Fruit fly (Drosophila melanogaster) whole organism, embryonic: ENCODE results near the gene CG17032.

Source experiments
- Asciz ChIP-seq: fragments of 200-800 bp; sonication (Bioruptor generic); optimal IDR thresholded peaks from 2 replicates; lab custom pipeline; 2017; ENCODE audit warnings: missing biosample characterization, mild to moderate bottlenecking, missing genetic modification characterization, missing genetic modification reagents
- Awh ChIP-seq: fragments of 200-800 bp; sonication (Bioruptor generic); IDR thresholded peaks from 2 replicates; pipeline ENCODE4, ENCODE4 v1.3.6; 2022; ENCODE audit warnings: missing biosample characterization, missing genetic modification characterization
- CG10267 ChIP-seq: fragments of 200-800 bp; sonication (Bioruptor generic); optimal IDR thresholded peaks from 2 replicates; lab custom pipeline; 2018; ENCODE audit warnings: missing biosample characterization, mild to moderate bottlenecking, missing genetic modification characterization, moderate library complexity
- CG11695 ChIP-seq: fragments of 200-800 bp; sonication (Bioruptor generic); IDR thresholded peaks from 3 replicates; pipeline ENCODE4 v1.3.6; 2022; ENCODE audit warnings: missing biosample characterization, missing genetic modification characterization
- CG12391 ChIP-seq: fragments of 200-800 bp; sonication (Bioruptor generic); optimal IDR thresholded peaks from 3 replicates; lab custom pipeline; 2018; ENCODE audit warnings: missing biosample characterization, mild to moderate bottlenecking, missing genetic modification characterization, moderate library complexity
- CG12744 ChIP-seq: fragments of 200-800 bp; sonication (Bioruptor generic); optimal IDR thresholded peaks from 2 replicates; lab custom pipeline; 2016; ENCODE audit warnings: missing biosample characterization, missing genetic modification characterization
- CG13296 ChIP-seq: fragments of 200-800 bp; sonication (Bioruptor generic); optimal IDR thresholded peaks from 3 replicates; lab custom pipeline; 2018; ENCODE audit warnings: missing biosample characterization, mild to moderate bottlenecking, missing genetic modification characterization
- CG15696 ChIP-seq: fragments of 200-800 bp; sonication (Bioruptor generic); optimal IDR thresholded peaks from 2 replicates; lab custom pipeline; 2019; ENCODE audit warnings: missing biosample characterization, mild to moderate bottlenecking, missing genetic modification characterization, moderate library complexity
- CG18011 ChIP-seq: fragments of 200-800 bp; sonication (Bioruptor generic); optimal IDR thresholded peaks from 2 replicates; lab custom pipeline; 2017; ENCODE audit warnings: missing biosample characterization, missing genetic modification characterization, mild to moderate bottlenecking, moderate library complexity, missing genotype
- CG18262 ChIP-seq: fragments of 200-800 bp; optimal IDR thresholded peaks from 3 replicates; lab custom pipeline; 2019; ENCODE audit warnings: missing biosample characterization, mild to moderate bottlenecking, missing genetic modification characterization, moderate library complexity
- CG31441 ChIP-seq: fragments of 200-800 bp; sonication (Bioruptor generic); IDR thresholded peaks from 2 replicates; pipeline ENCODE4 v1.3.6; 2022; ENCODE audit warnings: missing biosample characterization, missing genetic modification characterization
- CG4360 ChIP-seq: fragments of 200-800 bp; sonication (Bioruptor generic); IDR thresholded peaks from 2 replicates; pipeline ENCODE4 v1.3.6; 2022; ENCODE audit warnings: missing biosample characterization, missing genetic modification characterization
- CG6854 ChIP-seq: fragments of 200-800 bp; sonication (Bioruptor generic); optimal IDR thresholded peaks from 3 replicates; lab custom pipeline; 2017; ENCODE audit warnings: missing biosample characterization, mild to moderate bottlenecking, missing genetic modification characterization
- CG7357 ChIP-seq: fragments of 200-800 bp; sonication (Bioruptor generic); IDR thresholded peaks from 3 replicates; pipeline ENCODE4 v1.3.6; 2022; ENCODE audit warnings: missing biosample characterization, missing genetic modification characterization
- CG8924 ChIP-seq: fragments of 200-800 bp; optimal IDR thresholded peaks from 3 replicates; lab custom pipeline; 2019; ENCODE audit warnings: missing biosample characterization, mild to moderate bottlenecking, missing genetic modification characterization, moderate library complexity
- CG8944 ChIP-seq: fragments of 200-800 bp; sonication (Bioruptor generic); optimal IDR thresholded peaks from 3 replicates; lab custom pipeline; 2016; ENCODE audit warnings: missing biosample characterization, missing genetic modification characterization
- CG9797 ChIP-seq: fragments of 200-800 bp; sonication (Bioruptor generic); optimal IDR thresholded peaks from 3 replicates; lab custom pipeline; 2018; ENCODE audit warnings: missing biosample characterization, mild to moderate bottlenecking, missing genetic modification characterization
- Dek ChIP-seq: fragments of 200-800 bp; sonication (Bioruptor generic); optimal IDR thresholded peaks from 3 replicates; lab custom pipeline; 2019; ENCODE audit warnings: missing biosample characterization, mild to moderate bottlenecking, missing genetic modification characterization, moderate library complexity
- Doc2 ChIP-seq: fragments of 200-800 bp; sonication (Bioruptor generic); IDR thresholded peaks from 2 replicates; pipeline ENCODE4 v1.3.6; 2022; ENCODE audit warnings: missing biosample characterization, missing genetic modification characterization
- E2f1 ChIP-seq: fragments of 200-800 bp; sonication (Bioruptor generic); IDR thresholded peaks from 2 replicates; pipeline ENCODE4 v1.3.6; 2022; ENCODE audit warnings: missing biosample characterization, missing genetic modification characterization
- ERR ChIP-seq: fragments of 200-800 bp; sonication (Bioruptor generic); optimal IDR thresholded peaks from 2 replicates; lab custom pipeline; 2016; ENCODE audit warnings: missing biosample characterization, missing genetic modification characterization
- Fer1 ChIP-seq: fragments of 200-800 bp; sonication (Bioruptor generic); optimal IDR thresholded peaks from 2 replicates; lab custom pipeline; 2017; ENCODE audit warnings: missing biosample characterization, mild to moderate bottlenecking, missing genetic modification characterization
- Gsc ChIP-seq: fragments of 200-800 bp; sonication (Bioruptor generic); IDR thresholded peaks from 2 replicates; pipeline ENCODE4 v1.3.6; 2022; ENCODE audit warnings: missing biosample characterization, missing genetic modification characterization
- H2.0 ChIP-seq: fragments of 200-800 bp; sonication (Bioruptor generic); IDR thresholded peaks from 2 replicates; pipeline ENCODE4 v1.3.6; 2022; ENCODE audit warnings: missing biosample characterization, missing genetic modification characterization
- Hr51 ChIP-seq, 2 experiments: fragments of 200-800 bp; sonication (Bioruptor generic); optimal IDR thresholded peaks; 2 replicates in 1 of 2; 3 replicates in 1 of 2; lab custom pipeline; 2016 to 2018; ENCODE audit warnings: missing biosample characterization in 2 of 2, missing genetic modification characterization in 2 of 2, mild to moderate bottlenecking in 1 of 2, moderate library complexity in 1 of 2
- Mrtf ChIP-seq: fragments of 200-800 bp; sonication (Bioruptor generic); IDR thresholded peaks from 3 replicates; pipeline ENCODE4 v1.3.6; 2022; ENCODE audit warnings: missing biosample characterization, missing genetic modification characterization
- Rfx ChIP-seq: fragments of 200-800 bp; sonication (Bioruptor generic); IDR thresholded peaks from 2 replicates; pipeline ENCODE4 v1.3.6; 2022; ENCODE audit warnings: missing biosample characterization, missing genetic modification characterization
- Xrp1 ChIP-seq: fragments of 200-800 bp; sonication (Bioruptor generic); IDR thresholded peaks from 2 replicates; pipeline ENCODE4 v1.3.6; 2022; ENCODE audit warnings: missing biosample characterization, missing genetic modification characterization
- ara ChIP-seq: fragments of 200-800 bp; sonication (Bioruptor generic); IDR thresholded peaks from 2 replicates; pipeline ENCODE4 v1.3.6; 2022; ENCODE audit warnings: missing biosample characterization, missing genetic modification characterization
- bab2 ChIP-seq: fragments of 200-800 bp; sonication (Bioruptor generic); optimal IDR thresholded peaks from 2 replicates; lab custom pipeline; 2016; ENCODE audit warnings: missing biosample characterization, missing genetic modification characterization
- cas ChIP-seq: fragments of 200-800 bp; sonication (Bioruptor generic); IDR thresholded peaks from 2 replicates; pipeline ENCODE4 v1.3.6; 2022; ENCODE audit warnings: missing biosample characterization, missing genetic modification characterization
- crc ChIP-seq: fragments of 200-800 bp; sonication (Bioruptor generic); optimal IDR thresholded peaks from 2 replicates; lab custom pipeline; 2016; ENCODE audit warnings: missing biosample characterization, missing genetic modification characterization
- dm ChIP-seq: fragments of 200-800 bp; sonication (Bioruptor generic); optimal IDR thresholded peaks from 3 replicates; lab custom pipeline; 2016; ENCODE audit warnings: missing biosample characterization, missing genetic modification characterization
- emc ChIP-seq: fragments of 200-800 bp; sonication (Bioruptor generic); optimal IDR thresholded peaks from 2 replicates; lab custom pipeline; 2016; ENCODE audit warnings: missing biosample characterization, missing genetic modification characterization
- fd3F ChIP-seq: fragments of 200-800 bp; sonication (Bioruptor generic); optimal IDR thresholded peaks from 2 replicates; lab custom pipeline; 2018; ENCODE audit warnings: missing biosample characterization, mild to moderate bottlenecking, missing genetic modification characterization, moderate library complexity
- gt ChIP-seq: fragments of 200-800 bp; sonication (Bioruptor generic); IDR thresholded peaks from 2 replicates; pipeline ENCODE4 v1.3.6; 2022; ENCODE audit warnings: missing biosample characterization, missing genetic modification characterization
- h ChIP-seq: fragments of >200 bp; optimal IDR thresholded peaks from 2 replicates; lab custom pipeline; 2017
- hkb ChIP-seq, 2 experiments: fragments of 200-800 bp in 1 of 2; fragments of >200 bp in 1 of 2; sonication (Bioruptor generic) in 1 of 2; IDR thresholded peaks in 1 of 2; optimal IDR thresholded peaks in 1 of 2; 2 replicates each; pipeline versions ENCODE4 v1.3.6 to Lab custom; 2017 to 2022; ENCODE audit warnings: missing biosample characterization in 1 of 2, missing genetic modification characterization in 1 of 2
- ind ChIP-seq: fragments of 200-800 bp; sonication (Bioruptor generic); optimal IDR thresholded peaks from 3 replicates; lab custom pipeline; 2016; ENCODE audit warnings: missing biosample characterization, missing genetic modification characterization
- kay ChIP-seq: fragments of 200-800 bp; sonication (Bioruptor generic); optimal IDR thresholded peaks from 2 replicates; lab custom pipeline; 2016; ENCODE audit warnings: missing biosample characterization, missing genetic modification characterization
- knrl ChIP-seq: fragments of 200-800 bp; sonication (Bioruptor generic); IDR thresholded peaks from 3 replicates; pipeline ENCODE4 v1.3.6; 2022; ENCODE audit warnings: missing biosample characterization, missing genetic modification characterization; ENCODE audit not compliant: partially characterized antibody
- lilli ChIP-seq: fragments of 200-800 bp; sonication (Bioruptor generic); optimal IDR thresholded peaks from 3 replicates; lab custom pipeline; 2016; ENCODE audit warnings: missing biosample characterization, missing genetic modification characterization
- pan ChIP-seq, 4 experiments: fragments of >200 bp in 3 of 4; fragments of 200-800 bp in 1 of 4; sonication (Bioruptor generic) in 1 of 4; optimal IDR thresholded peaks in 3 of 4; IDR thresholded peaks in 1 of 4; 2 replicates each; pipeline versions ENCODE4 v1.3.6 to Lab custom; 2017 to 2022; ENCODE audit warnings: missing biosample characterization in 2 of 4, missing genetic modification characterization in 2 of 4, mixed read lengths in 1 of 4
- phol ChIP-seq: fragments of 200-800 bp; sonication (Bioruptor generic); optimal IDR thresholded peaks from 3 replicates; lab custom pipeline; 2018; ENCODE audit warnings: missing biosample characterization, mild to moderate bottlenecking, missing genetic modification characterization, moderate library complexity
- sens ChIP-seq: fragments of 200-800 bp; sonication (Bioruptor generic); peaks from one replicate; lab custom pipeline; 2016; ENCODE audit warnings: missing biosample characterization, missing genetic modification characterization
- sr ChIP-seq: fragments of 200-800 bp; sonication (Bioruptor generic); IDR thresholded peaks from 3 replicates; pipeline ENCODE4 v1.3.6; 2022; ENCODE audit warnings: missing biosample characterization, missing genetic modification characterization
- sug ChIP-seq: fragments of 200-800 bp; optimal IDR thresholded peaks from 2 replicates; lab custom pipeline; 2019; ENCODE audit warnings: missing biosample characterization, mild to moderate bottlenecking, missing genetic modification characterization, moderate library complexity
- trh ChIP-seq: fragments of 200-800 bp; sonication (Bioruptor generic); optimal IDR thresholded peaks from 2 replicates; lab custom pipeline; 2016; ENCODE audit warnings: missing biosample characterization, missing genetic modification characterization
- wdn ChIP-seq: fragments of 200-800 bp; sonication (Bioruptor generic); IDR thresholded peaks from 2 replicates; pipeline ENCODE4 v1.3.6; 2022; ENCODE audit warnings: missing biosample characterization, missing genetic modification characterization
- yki ChIP-seq: fragments of >200 bp; optimal IDR thresholded peaks from 3 replicates; lab custom pipeline; 2018

CG17032 gene

DNA sequence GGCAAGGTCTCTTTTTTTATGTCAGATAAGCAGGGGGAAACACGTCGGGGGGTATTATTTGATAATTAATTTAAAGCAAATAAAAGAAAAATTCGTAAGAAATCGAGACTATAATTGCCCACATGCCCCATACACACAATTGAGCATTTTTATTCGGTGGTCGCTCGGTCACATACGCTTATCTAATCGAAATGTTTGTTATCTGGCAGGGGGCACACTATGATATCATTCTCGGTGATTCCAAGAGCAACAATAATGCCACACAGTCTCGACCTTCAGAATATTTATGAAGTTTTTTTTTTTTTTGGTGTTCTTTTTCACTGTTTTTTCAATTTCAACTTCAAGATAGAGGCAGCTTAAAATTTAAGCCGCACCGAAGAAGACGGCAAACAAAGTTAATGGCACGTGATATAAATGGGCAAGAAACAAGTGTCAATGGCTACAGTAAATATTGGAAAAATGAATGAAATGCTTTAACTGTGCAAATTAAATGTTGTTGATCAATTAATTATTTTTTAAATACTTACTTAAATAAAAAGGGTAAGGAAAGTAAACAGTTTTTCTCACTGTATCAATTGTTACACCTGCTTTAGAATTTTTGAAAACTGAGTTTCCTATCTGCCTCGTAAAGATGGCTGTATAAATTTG, 40.8 kb downstream of the CG17032 start (continued):
- TF ChIP-seq lilli (GFP tag; lab: Kevin White, UChicago) (peak; percentile 5), CG8924 (tag; lab: Kevin White, UChicago) (peak; percentile 53), ara (GFP tag; lab: Robert Waterston, UW) (0 out of 2 replicates have a peak, but pooled peaks have one; percentile 15), Dek (peak; percentile 23), emc (GFP tag; lab: Kevin White, UChicago) (no peak), Rfx (GFP tag; lab: Robert Waterston, UW) (peak; percentile 70; the same call in 1 of the 2 replicates), Mrtf (GFP tag; lab: Robert Waterston, UW) (no peak; the same call in 2 of the 3 replicates), CG31441 (peak; percentile 25; the same call in 1 of the 2 replicates), cas (GFP tag; lab: Robert Waterston, UW) (no peak), dm (GFP tag; lab: Kevin White, UChicago) (no peak), Doc2 (no peak), CG12744 (no peak), wdn (no peak), CG18011 (GFP tag; lab: Kevin White, UChicago) (peak; percentile 37), trh (GFP tag; lab: Kevin White, UChicago) (no peak), h (lab: Kevin White, UChicago) (no peak), CG8944 (GFP tag; lab: Kevin White, UChicago) (no peak), Hr51 (GFP tag; optimal IDR thresholded peaks at IDR 0.05; lab: Kevin White, UChicago) (peak; percentile 49 to 65), H2.0 (GFP tag; lab: Robert Waterston, UW) (0 out of 2 replicates have a peak, but pooled peaks have one; percentile 10), kay (GFP tag; lab: Kevin White, UChicago) (no peak), sens (GFP tag; lab: Kevin White, UChicago) (peak; percentile 82), CG15696 (no peak), CG10267 (tag; lab: Kevin White, UChicago) (peak; percentile 19), Xrp1 (GFP tag; lab: Robert Waterston, UW) (peak; percentile 59; the same call in 1 of the 2 replicates), Fer1 (GFP tag; lab: Kevin White, UChicago) (peak; percentile 73), CG12391 (peak; percentile 50), CG7357 (GFP tag; lab: Robert Waterston, UW) (no peak), Asciz (peak; percentile 38), sug (tag; lab: Kevin White, UChicago) (peak; percentile 97), hkb (optimal IDR thresholded peaks at IDR 0.05; lab: Kevin White, UChicago) (no peak), hkb (GFP tag; IDR thresholded peaks at IDR 0.05; lab: Robert Waterston, UW) (peak; percentile 49), knrl (GFP tag; lab: Robert Waterston, UW) (no peak), CG9797 (GFP tag; lab: Kevin White, UChicago) (no peak), Awh (no peak), crc (GFP tag; lab: Kevin White, UChicago) (no peak), E2f1 (GFP tag; lab: Robert Waterston, UW) (peak; percentile 55), Gsc (GFP tag; lab: Robert Waterston, UW) (no peak), CG6854 (no peak), fd3F (peak; percentile 41), CG18262 (tag; lab: Kevin White, UChicago) (peak; percentile 40), CG4360 (GFP tag; lab: Robert Waterston, UW) (0 out of 2 replicates have a peak, but pooled peaks have one; percentile 19), ind (GFP tag; lab: Kevin White, UChicago) (peak; percentile 26), CG11695 (GFP tag; lab: Robert Waterston, UW) (peak; percentile 56; the same call in 1 of the 3 replicates), ERR (GFP tag; lab: Kevin White, UChicago) (no peak), gt (no peak), yki (lab: Kevin White, UChicago) (no peak), sr (GFP tag; lab: Robert Waterston, UW) (no peak), phol (tag; lab: Kevin White, UChicago) (peak; percentile 30), pan (optimal IDR thresholded peaks at IDR 0.05; lab: Kevin White, UChicago) (no peak), pan (GFP tag; optimal IDR thresholded peaks at IDR 0.05 in 1 of 2, IDR thresholded peaks at IDR 0.05 in 1 of 2) (peak in 1 of 2 experiments; percentile 67), CG13296 (GFP tag; lab: Kevin White, UChicago) (peak; percentile 68), bab2 (peak; percentile 50)
